Fruit fly (Drosophila melanogaster) whole organism, wandering third instar larva: Measurements from ENCODE around the gene robl62A.
A peak's percentile ranks its signal among the peaks of the same experiment; 100 is the strongest.

ENCODE experiments used
- Abd-B ChIP-seq: fragments of >200 bp; optimal IDR thresholded peaks from 2 replicates; lab custom pipeline; 2017; ENCODE audit warnings: missing biosample characterization, missing genetic modification characterization
- CG32264 ChIP-seq: fragments of 200-800 bp; sonication (Bioruptor generic); optimal IDR thresholded peaks from 2 replicates; lab custom pipeline; 2016; ENCODE audit warnings: missing biosample characterization, missing genetic modification characterization
- CG9705 ChIP-seq: fragments of 200-800 bp; sonication (Bioruptor generic); optimal IDR thresholded peaks from 2 replicates; lab custom pipeline; 2018; ENCODE audit warnings: missing biosample characterization, mild to moderate bottlenecking, missing genetic modification characterization
- CrebA ChIP-seq: fragments of 200-800 bp; sonication (Bioruptor generic); optimal IDR thresholded peaks from 2 replicates; lab custom pipeline; 2016; ENCODE audit warnings: missing biosample characterization, mild to moderate bottlenecking, missing genetic modification characterization, borderline replicate concordance
- Dfd ChIP-seq: fragments of >200 bp; optimal IDR thresholded peaks from 2 replicates; lab custom pipeline; 2017; ENCODE audit warnings: missing biosample characterization, missing genetic modification characterization
- Dif ChIP-seq: fragments of 200-275, 200-300 bp; sonication (Bioruptor generic); optimal IDR thresholded peaks from 2 replicates; lab custom pipeline; 2018; ENCODE audit warnings: missing biosample characterization, missing genetic modification characterization; ENCODE audit not compliant: partially characterized antibody
- GATAd ChIP-seq: sonication (Bioruptor generic); optimal IDR thresholded peaks from 2 replicates; lab custom pipeline; 2016; ENCODE audit warnings: missing biosample characterization, missing genetic modification characterization
- HLH106 ChIP-seq: fragments of 200-800 bp; optimal IDR thresholded peaks from 3 replicates; lab custom pipeline; 2019; ENCODE audit warnings: missing biosample characterization, mild to moderate bottlenecking, missing genetic modification characterization, moderate library complexity
- Hnf4 ChIP-seq: fragments of 200-800 bp; sonication (Bioruptor generic); optimal IDR thresholded peaks from 2 replicates; lab custom pipeline; 2016; ENCODE audit warnings: missing biosample characterization, mild to moderate bottlenecking, missing genetic modification characterization
- Hr78 ChIP-seq: fragments of >200 bp; optimal IDR thresholded peaks from 2 replicates; lab custom pipeline; 2017; ENCODE audit warnings: missing biosample characterization, missing genetic modification characterization
- Hr83 ChIP-seq: fragments of 200-300 bp; sonication (Bioruptor generic); optimal IDR thresholded peaks from 2 replicates; lab custom pipeline; 2016; ENCODE audit warnings: missing biosample characterization, mild to moderate bottlenecking, missing genetic modification characterization, moderate library complexity; ENCODE audit not compliant: poor library complexity, severe bottlenecking
- Jra ChIP-seq: sonication (Bioruptor generic); optimal IDR thresholded peaks from 2 replicates; lab custom pipeline; 2016; ENCODE audit warnings: missing biosample characterization, missing genetic modification characterization
- Mio ChIP-seq: sonication (Bioruptor generic); optimal IDR thresholded peaks from 2 replicates; lab custom pipeline; 2016; ENCODE audit warnings: missing biosample characterization, missing genetic modification characterization
- Myc ChIP-seq: fragments of >200 bp; optimal IDR thresholded peaks from 2 replicates; lab custom pipeline; 2017
- N ChIP-seq: fragments of >200 bp; optimal IDR thresholded peaks from 2 replicates; lab custom pipeline; 2018; ENCODE audit warnings: missing biosample characterization, missing external identifiers, missing genetic modification characterization
- OdsH ChIP-seq: fragments of 200-800 bp; sonication (Bioruptor generic); optimal IDR thresholded peaks from 2 replicates; lab custom pipeline; 2016; ENCODE audit warnings: missing biosample characterization, mild to moderate bottlenecking, missing genetic modification characterization
- Rel ChIP-seq, 2 experiments: fragments of 200-800 bp; sonication (Bioruptor generic) in 1 of 2; optimal IDR thresholded peaks; 2 replicates in 1 of 2; 3 replicates in 1 of 2; lab custom pipeline; 2016 to 2019; ENCODE audit warnings: mild to moderate bottlenecking in 2 of 2, missing biosample characterization in 2 of 2, missing genetic modification characterization in 2 of 2, moderate library complexity in 1 of 2
- Sp1 ChIP-seq: fragments of 200-800 bp; sonication (Bioruptor generic); optimal IDR thresholded peaks from 3 replicates; lab custom pipeline; 2019; ENCODE audit warnings: missing biosample characterization, mild to moderate bottlenecking, missing genetic modification characterization, moderate library complexity
- Vsx2 ChIP-seq: fragments of 200-300, 225-300 bp; sonication (Bioruptor generic); optimal IDR thresholded peaks from 2 replicates; lab custom pipeline; 2018; ENCODE audit warnings: missing biosample characterization, missing genetic modification characterization; ENCODE audit not compliant: partially characterized antibody
- br ChIP-seq: fragments of 200-800 bp; sonication (Bioruptor generic); optimal IDR thresholded peaks from 2 replicates; lab custom pipeline; 2016; ENCODE audit warnings: missing biosample characterization, missing genetic modification characterization
- brk ChIP-seq: fragments of 200-800 bp; sonication (Bioruptor generic); optimal IDR thresholded peaks from 2 replicates; lab custom pipeline; 2016; ENCODE audit warnings: missing biosample characterization, mild to moderate bottlenecking, missing genetic modification characterization
- dl ChIP-seq, 2 experiments: fragments of 175-275, 200-275 bp in 1 of 2; fragments of 200-275 bp in 1 of 2; sonication (Bioruptor generic); optimal IDR thresholded peaks; lab custom pipeline; 2018; ENCODE audit warnings: mild to moderate bottlenecking in 2 of 2, missing biosample characterization in 2 of 2, missing genetic modification characterization in 2 of 2, moderate library complexity in 2 of 2; ENCODE audit not compliant: partially characterized antibody in 2 of 2, insufficient read depth in 1 of 2
- dmrt93B ChIP-seq: fragments of 200-800 bp; sonication (Bioruptor generic); optimal IDR thresholded peaks from 2 replicates; lab custom pipeline; 2018; ENCODE audit warnings: missing biosample characterization, mild to moderate bottlenecking, missing genetic modification characterization
- dsf ChIP-seq: sonication (Bioruptor generic); optimal IDR thresholded peaks from 2 replicates; lab custom pipeline; 2016; ENCODE audit warnings: missing biosample characterization, missing genetic modification characterization, borderline replicate concordance
- ey ChIP-seq: fragments of 200-800 bp; sonication (Bioruptor generic); optimal IDR thresholded peaks from 2 replicates; lab custom pipeline; 2016; ENCODE audit warnings: missing biosample characterization, missing genetic modification characterization
- foxo ChIP-seq, 2 experiments: fragments of 200-800 bp; sonication (Bioruptor generic); optimal IDR thresholded peaks; 2 replicates in 1 of 2; 3 replicates in 1 of 2; lab custom pipeline; 2016 to 2017; ENCODE audit warnings: missing biosample characterization in 2 of 2, missing genetic modification characterization in 2 of 2
- fru ChIP-seq: fragments of 200-800 bp; sonication (Bioruptor generic); optimal IDR thresholded peaks from 3 replicates; lab custom pipeline; 2016; ENCODE audit warnings: missing biosample characterization, mild to moderate bottlenecking, missing genetic modification characterization
- h ChIP-seq: fragments of 200-800 bp; sonication (Bioruptor generic); optimal IDR thresholded peaks from 3 replicates; lab custom pipeline; 2016; ENCODE audit warnings: missing biosample characterization, mild to moderate bottlenecking, missing genetic modification characterization
- jim ChIP-seq: fragments of 175-275, 200-325 bp; sonication (Bioruptor generic); optimal IDR thresholded peaks from 2 replicates; lab custom pipeline; 2016; ENCODE audit warnings: missing biosample characterization, mild to moderate bottlenecking, missing genetic modification characterization
- lola ChIP-seq: fragments of >200 bp; optimal IDR thresholded peaks from 2 replicates; lab custom pipeline; 2017; ENCODE audit warnings: missing biosample characterization, missing genetic modification characterization
- pan ChIP-seq: fragments of >200 bp; optimal IDR thresholded peaks from 2 replicates; lab custom pipeline; 2017
- psq ChIP-seq: fragments of 200-800 bp; sonication (Bioruptor generic); optimal IDR thresholded peaks from 3 replicates; lab custom pipeline; 2017; ENCODE audit warnings: missing biosample characterization, mild to moderate bottlenecking, missing genetic modification characterization, moderate library complexity
- rgr ChIP-seq: fragments of 200-800 bp; sonication (Bioruptor generic); optimal IDR thresholded peaks from 3 replicates; lab custom pipeline; 2016; ENCODE audit warnings: missing biosample characterization, mild to moderate bottlenecking, missing genetic modification characterization
- sage ChIP-seq: fragments of 200-800 bp; sonication (Bioruptor generic); optimal IDR thresholded peaks from 2 replicates; lab custom pipeline; 2016; ENCODE audit warnings: missing biosample characterization, mild to moderate bottlenecking, missing genetic modification characterization
- sv ChIP-seq: fragments of 200-800 bp; sonication (Bioruptor generic); optimal IDR thresholded peaks from 3 replicates; lab custom pipeline; 2016; ENCODE audit warnings: missing biosample characterization, missing genetic modification characterization
- tai ChIP-seq: sonication (Bioruptor generic); optimal IDR thresholded peaks from 2 replicates; lab custom pipeline; 2016; ENCODE audit warnings: missing biosample characterization, missing genetic modification characterization
- usp ChIP-seq: fragments of >200 bp; optimal IDR thresholded peaks from 2 replicates; lab custom pipeline; 2017; ENCODE audit warnings: missing biosample characterization, missing genetic modification characterization
- woc ChIP-seq: sonication (Bioruptor generic); optimal IDR thresholded peaks from 2 replicates; lab custom pipeline; 2016; ENCODE audit warnings: missing biosample characterization, mild to moderate bottlenecking, missing genetic modification characterization

robl62A gene

DNA sequence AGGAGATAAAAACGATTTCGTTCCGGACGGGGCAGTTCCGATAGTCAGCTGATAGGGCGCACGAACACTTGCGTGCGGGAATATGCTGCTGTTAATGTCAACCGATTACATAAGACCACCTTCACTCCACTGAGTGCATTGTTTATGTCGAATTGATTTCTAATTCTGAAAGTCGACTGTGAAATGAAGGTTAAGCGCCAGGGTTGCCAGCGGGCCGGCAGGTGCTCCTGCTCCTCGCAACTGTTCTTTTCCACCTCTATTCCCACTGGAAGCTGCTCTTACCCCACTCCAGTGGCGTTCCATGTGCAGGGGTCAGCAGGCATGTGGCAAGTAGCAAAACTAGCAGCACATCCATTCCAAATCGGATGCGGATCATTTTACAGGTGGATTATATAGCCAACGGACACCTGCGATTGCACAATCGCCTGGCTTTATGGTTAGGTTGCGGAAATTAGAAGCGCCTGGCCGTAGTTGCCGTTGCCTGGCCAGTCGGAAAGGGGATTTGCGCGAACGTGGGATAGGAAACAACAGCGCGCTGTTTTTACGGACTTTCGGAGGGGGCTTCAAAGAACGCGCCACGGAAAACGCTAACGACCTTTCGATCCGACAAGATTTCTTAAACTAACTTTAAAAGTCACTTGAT lies 39.3 kb downstream of the robl62A start, which contains the start of gene cue:
cue (minus strand) TSS at position 641 of the 643 bp plus-strand sequence.
- TF ChIP-seq jim (GFP tag; lab: Kevin White, UChicago) (no peak), Myc (no peak), h (GFP tag; lab: Kevin White, UChicago) (peak; percentile 29), Hr83 (no peak), tai (GFP tag; lab: Kevin White, UChicago) (no peak), foxo (GFP tag; optimal IDR thresholded peaks at IDR 0.05; lab: Kevin White, UChicago) (no peak), Rel (GFP tag; optimal IDR thresholded peaks at IDR 0.05; lab: Kevin White, UChicago) (no peak), Rel (tag; optimal IDR thresholded peaks at IDR 0.05; lab: Kevin White, UChicago) (no peak)

DNA sequence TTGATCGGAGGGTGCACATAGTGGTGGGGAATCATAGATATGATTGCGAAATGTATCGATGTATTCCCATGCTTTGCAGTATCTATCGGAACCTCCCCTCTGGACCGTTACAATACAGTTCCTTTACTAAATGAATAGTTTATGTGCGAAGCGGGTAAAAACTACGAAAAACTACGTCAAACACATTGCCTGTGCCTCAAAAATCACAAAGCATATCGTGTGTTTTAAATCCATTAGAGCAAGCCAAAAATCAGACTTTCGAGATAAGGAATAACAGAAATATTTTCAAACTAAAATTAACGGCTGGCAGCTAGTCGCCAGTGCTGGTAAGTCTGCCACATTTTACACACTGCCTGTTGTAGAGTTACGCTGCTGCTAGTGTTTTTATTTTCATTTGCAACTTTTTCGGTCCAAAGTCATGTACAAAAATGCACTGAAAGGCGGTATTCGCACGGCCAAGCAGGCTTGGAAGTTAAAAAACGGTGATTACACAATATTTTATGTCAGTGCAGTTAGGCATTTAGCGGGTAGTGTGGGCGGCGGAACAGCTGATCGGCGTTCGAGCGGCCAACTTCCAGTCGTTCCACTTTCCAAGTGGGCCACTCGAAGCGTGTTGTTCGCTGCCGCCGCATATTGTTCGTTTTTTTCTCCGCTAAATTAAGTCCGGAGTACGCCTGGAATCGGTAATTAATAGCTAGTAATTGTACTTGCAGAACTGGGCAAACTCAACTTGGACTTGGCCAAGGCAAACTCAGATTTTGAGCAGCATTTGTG lies 40.0 kb downstream of the robl62A start:
- TF ChIP-seq Dfd (GFP tag; lab: Kevin White, UChicago) (no peak), CG9705 (GFP tag; lab: Kevin White, UChicago) (peak; percentile 4), usp (GFP tag; lab: Kevin White, UChicago) (no peak), rgr (GFP tag; lab: Kevin White, UChicago) (peak; percentile 87), brk (no peak), Dif (GFP tag; lab: Kevin White, UChicago) (peak; percentile 12), dsf (no peak), Hr83 (peak; percentile 71), ey (GFP tag; lab: Kevin White, UChicago) (peak; percentile 76), GATAd (GFP tag; lab: Kevin White, UChicago) (peak; percentile 51), Hr78 (GFP tag; lab: Kevin White, UChicago) (no peak), psq (peak; percentile 62), HLH106 (tag; lab: Kevin White, UChicago) (peak; percentile 36), Myc (peak; percentile 21), N (GFP tag; lab: Kevin White, UChicago) (no peak), Sp1 (GFP tag; lab: Kevin White, UChicago) (peak; percentile 48), jim (GFP tag; lab: Kevin White, UChicago) (no peak), OdsH (peak; percentile 81), dmrt93B (peak; percentile 30), h (GFP tag; lab: Kevin White, UChicago) (peak; percentile 81), Vsx2 (GFP tag; lab: Kevin White, UChicago) (no peak), CrebA (GFP tag; lab: Kevin White, UChicago) (no peak), lola (no peak), Rel (GFP tag; optimal IDR thresholded peaks at IDR 0.05; lab: Kevin White, UChicago) (no peak), Rel (tag; optimal IDR thresholded peaks at IDR 0.05; lab: Kevin White, UChicago) (peak; percentile 9), CG32264 (peak; percentile 44), fru (GFP tag; lab: Kevin White, UChicago) (peak; percentile 76), dl (GFP tag; optimal IDR thresholded peaks at IDR 0.05; lab: Kevin White, UChicago; ENCODE audit: insufficient read depth in 1 of 2, partially characterized antibody in 2 of 2) (no peak), tai (GFP tag; lab: Kevin White, UChicago) (no peak), pan (lab: Kevin White, UChicago) (no peak), Hnf4 (no peak), foxo (GFP tag; optimal IDR thresholded peaks at IDR 0.05; lab: Kevin White, UChicago) (peak in 1 of 2 experiments; percentile 83), Jra (peak; percentile 81), Mio (GFP tag; lab: Kevin White, UChicago) (peak; percentile 40), br (GFP tag; lab: Kevin White, UChicago) (peak; percentile 80), sage (GFP tag; lab: Kevin White, UChicago) (no peak), Abd-B (GFP tag; lab: Kevin White, UChicago) (no peak), woc (GFP tag; lab: Kevin White, UChicago) (peak; percentile 45), sv (GFP tag; lab: Kevin White, UChicago) (peak; percentile 73)
